Worm (Caenorhabditis elegans) whole organism, L4 larva: ENCODE data around the gene fut-3.
A peak's percentile ranks its signal among the peaks of the same experiment; 100 is the strongest.

Source experiments
- F49E8.2 ChIP-seq: sonication (generic microtip); optimal IDR thresholded peaks from 2 replicates; lab custom pipeline; 2016; ENCODE audit warnings: missing compliant biosample characterization, mild to moderate bottlenecking, missing genetic modification characterization, borderline replicate concordance
- T26A8.4 ChIP-seq: fragments of 200-800 bp; sonication (Bioruptor generic); IDR thresholded peaks from 2 replicates; pipeline ENCODE4 v1.3.6; 2022; ENCODE audit warnings: missing genetic modification characterization, missing compliant biosample characterization
- Y75B8A.6 ChIP-seq: fragments of 200-800 bp; sonication (Bioruptor generic); IDR thresholded peaks from 2 replicates; pipeline ENCODE4 v1.3.6; 2022; ENCODE audit warnings: missing genetic modification reagents, missing genetic modification characterization, missing compliant biosample characterization
- aha-1 ChIP-seq: fragments of 150-350 bp; peaks from one replicate; lab custom pipeline; 2014; ENCODE audit warnings: missing biosample characterization, missing genetic modification characterization
- ceh-28 ChIP-seq: fragments of 150-350 bp; optimal IDR thresholded peaks from 2 replicates; lab custom pipeline; 2014; ENCODE audit warnings: missing biosample characterization, missing genetic modification reagents, missing genetic modification characterization
- ceh-82 ChIP-seq: sonication (generic microtip); optimal IDR thresholded peaks from 2 replicates; lab custom pipeline; 2017; ENCODE audit warnings: missing biosample characterization, missing genetic modification characterization
- daf-12 ChIP-seq: fragments of 150-350 bp; optimal IDR thresholded peaks from 2 replicates; lab custom pipeline; 2014; ENCODE audit warnings: missing biosample characterization, missing genetic modification reagents, missing genetic modification characterization
- daf-16 ChIP-seq, 3 experiments: sonication (generic microtip); optimal IDR thresholded peaks; 2 replicates each; lab custom pipeline; 2016 to 2017; ENCODE audit warnings: missing genetic modification characterization in 3 of 3, missing genetic modification reagents in 3 of 3, mild to moderate bottlenecking in 2 of 3, missing compliant biosample characterization in 2 of 3, missing biosample characterization in 1 of 3, moderate library complexity in 1 of 3
- egl-43 ChIP-seq: fragments of 200-800 bp; sonication (Bioruptor generic); IDR thresholded peaks from 2 replicates; pipeline ENCODE4 v1.3.6; 2022; ENCODE audit warnings: missing genetic modification reagents, missing genetic modification characterization, missing compliant biosample characterization
- gei-8 ChIP-seq: fragments of 200-800 bp; sonication (Bioruptor generic); optimal IDR thresholded peaks from 2 replicates; lab custom pipeline; 2018; ENCODE audit warnings: mild to moderate bottlenecking, missing genetic modification characterization, missing compliant biosample characterization
- hmg-1.1 ChIP-seq: fragments of 200-800 bp; sonication (Bioruptor generic); IDR thresholded peaks from 2 replicates; pipeline ENCODE4 v1.3.6; 2022; ENCODE audit warnings: missing genetic modification reagents, missing genetic modification characterization, missing compliant biosample characterization
- jun-1 ChIP-seq: fragments of 150-350 bp; optimal IDR thresholded peaks from 2 replicates; lab custom pipeline; 2014; ENCODE audit warnings: missing biosample characterization, missing genetic modification reagents, missing genetic modification characterization
- lim-7 ChIP-seq: fragments of 200-800 bp; sonication (Bioruptor generic); IDR thresholded peaks from 2 replicates; pipeline ENCODE4 v1.3.6; 2022; ENCODE audit warnings: missing genetic modification characterization, missing compliant biosample characterization
- lin-1 ChIP-seq: fragments of 200-800 bp; sonication (Bioruptor generic); IDR thresholded peaks from 2 replicates; pipeline ENCODE4 v1.3.6; 2022; ENCODE audit warnings: missing genetic modification reagents, missing genetic modification characterization, missing compliant biosample characterization
- lin-15B ChIP-seq: fragments of 150-350 bp; sonication (generic microtip); optimal IDR thresholded peaks from 3 replicates; lab custom pipeline; 2014; ENCODE audit warnings: missing biosample characterization, missing genetic modification characterization
- lin-29 ChIP-seq: fragments of 200-800 bp; sonication (Bioruptor generic); IDR thresholded peaks from 2 replicates; pipeline ENCODE4 v1.3.6; 2022; ENCODE audit warnings: missing genetic modification reagents, missing genetic modification characterization, missing compliant biosample characterization
- lin-38 ChIP-seq: fragments of 200-800 bp; sonication (Bioruptor generic); IDR thresholded peaks from 2 replicates; pipeline ENCODE4 v1.3.6; 2022; ENCODE audit warnings: missing genetic modification reagents, missing genetic modification characterization, missing compliant biosample characterization
- lsy-2 ChIP-seq, 2 experiments: fragments of 150-350 bp in 1 of 2; sonication (generic microtip) in 1 of 2; optimal IDR thresholded peaks; 2 replicates each; lab custom pipeline; 2014 to 2017; ENCODE audit warnings: missing biosample characterization in 2 of 2, missing genetic modification characterization in 2 of 2
- mdl-1 ChIP-seq, 2 experiments: fragments of 150-350 bp in 1 of 2; sonication (generic microtip) in 1 of 2; optimal IDR thresholded peaks; 2 replicates each; lab custom pipeline; 2014 to 2017; ENCODE audit warnings: missing biosample characterization in 2 of 2, missing genetic modification characterization in 2 of 2
- nhr-11 ChIP-seq: fragments of 150-350 bp; optimal IDR thresholded peaks from 2 replicates; lab custom pipeline; 2014; ENCODE audit warnings: missing biosample characterization, missing genetic modification characterization
- nhr-25 ChIP-seq: sonication (generic microtip); optimal IDR thresholded peaks from 2 replicates; lab custom pipeline; 2017; ENCODE audit warnings: missing genetic modification characterization, mild to moderate bottlenecking, missing compliant biosample characterization, antibody characterized with exemption, moderate library complexity, borderline replicate concordance; ENCODE audit not compliant: insufficient read depth
- nhr-42 ChIP-seq: fragments of 200-800 bp; sonication (Bioruptor generic); IDR thresholded peaks from 2 replicates; pipeline ENCODE4 v1.3.6; 2022; ENCODE audit warnings: missing genetic modification characterization, missing compliant biosample characterization
- nhr-77 ChIP-seq: fragments of 150-350 bp; optimal IDR thresholded peaks from 2 replicates; lab custom pipeline; 2014; ENCODE audit warnings: missing biosample characterization, missing genetic modification characterization
- pha-4 ChIP-seq, 2 experiments: fragments of 150-350 bp in 1 of 2; fragments of 200-800 bp in 1 of 2; sonication (Bioruptor generic) in 1 of 2; IDR thresholded peaks in 1 of 2; optimal IDR thresholded peaks in 1 of 2; 2 replicates each; pipeline versions ENCODE4 v1.3.6 to Lab custom; 2014 to 2022; ENCODE audit warnings: missing genetic modification characterization in 2 of 2, missing genetic modification reagents in 2 of 2, missing biosample characterization in 1 of 2, missing compliant biosample characterization in 1 of 2
- saeg-2 ChIP-seq: fragments of 200-800 bp; sonication (Bioruptor generic); IDR thresholded peaks from 2 replicates; pipeline ENCODE4 v1.3.6; 2022; ENCODE audit warnings: missing genetic modification reagents, missing genetic modification characterization, missing compliant biosample characterization
- sdz-12 ChIP-seq: fragments of 200-800 bp; sonication (Bioruptor generic); optimal IDR thresholded peaks from 2 replicates; lab custom pipeline; 2018; ENCODE audit warnings: mild to moderate bottlenecking, missing genetic modification characterization, missing compliant biosample characterization
- set-16 ChIP-seq: fragments of 200-800 bp; sonication (Bioruptor generic); IDR thresholded peaks from 2 replicates; pipeline ENCODE4 v1.3.6; 2022; ENCODE audit warnings: missing genetic modification reagents, missing genetic modification characterization, missing compliant biosample characterization
- tra-1 ChIP-seq: fragments of 200-800 bp; sonication (Bioruptor generic); IDR thresholded peaks from 2 replicates; pipeline ENCODE4 v1.3.6; 2022; ENCODE audit warnings: missing genetic modification reagents, missing genetic modification characterization, missing compliant biosample characterization
- unc-130 ChIP-seq: sonication (generic microtip); optimal IDR thresholded peaks from 2 replicates; lab custom pipeline; 2016; ENCODE audit warnings: missing genetic modification reagents, missing genetic modification characterization, missing compliant biosample characterization
- unc-39 ChIP-seq: sonication (generic microtip); optimal IDR thresholded peaks from 2 replicates; lab custom pipeline; 2017; ENCODE audit warnings: missing biosample characterization, missing genetic modification characterization
- unc-62 ChIP-seq, 3 experiments: fragments of 150-350 bp in 1 of 3; sonication (generic microtip); optimal IDR thresholded peaks in 2 of 3; peaks in 1 of 3; 1 replicate in 1 of 3; 2 replicates in 2 of 3; lab custom pipeline; 2014 to 2017; ENCODE audit warnings: missing biosample characterization in 3 of 3, missing genetic modification characterization in 3 of 3, missing genetic modification reagents in 3 of 3, missing genotype in 1 of 3
- zag-1 ChIP-seq: fragments of 150-350 bp; optimal IDR thresholded peaks from 2 replicates; lab custom pipeline; 2014; ENCODE audit warnings: missing biosample characterization, missing genetic modification characterization
- ztf-7 ChIP-seq: fragments of 150-350 bp; optimal IDR thresholded peaks from 2 replicates; lab custom pipeline; 2014; ENCODE audit warnings: missing biosample characterization, missing genetic modification characterization

The fut-3 gene

DNA sequence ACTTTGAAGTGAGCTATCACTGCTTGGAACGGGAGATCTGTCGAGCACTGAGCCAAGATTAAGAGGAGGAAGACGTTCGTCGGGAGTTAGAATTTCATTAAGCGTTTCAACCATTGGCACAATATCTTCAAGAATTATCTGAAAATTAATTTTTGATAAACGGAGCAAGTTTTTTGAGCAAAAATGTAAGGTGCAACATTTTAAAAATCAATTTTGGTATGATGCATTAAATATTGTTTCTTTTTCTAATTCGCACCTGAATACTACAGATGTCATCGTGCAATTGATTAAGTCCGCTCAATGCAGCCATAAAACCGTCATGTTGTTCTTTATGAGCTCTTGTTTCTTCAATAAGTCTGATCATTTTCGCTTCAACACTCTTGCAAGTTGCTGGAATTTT is 11.3 kb downstream of the fut-3 start, which contains the start of gene ddl-1:
Gene ddl-1 (minus strand): TSS at position 101 of the 400 bp plus-strand sequence.
- TF ChIP-seq lin-38 (GFP tag; lab: Robert Waterston, UW) (no peak), unc-62 (GFP tag; optimal IDR thresholded peaks at IDR 0.05 in 1 of 2; lab: Kevin White, UChicago) (no peak), unc-62 (tag; optimal IDR thresholded peaks at IDR 0.05; lab: Kevin White, UChicago) (no peak), ceh-28 (tag; lab: Kevin White, UChicago) (no peak), ceh-82 (tag; lab: Kevin White, UChicago) (no peak), nhr-25 (no peak), lsy-2 (tag; optimal IDR thresholded peaks at IDR 0.05; lab: Kevin White, UChicago) (no peak), nhr-42 (GFP tag; lab: Robert Waterston, UW) (no peak), saeg-2 (no peak), daf-12 (no peak), T26A8.4 (no peak), daf-16 (GFP tag; optimal IDR thresholded peaks at IDR 0.05; lab: Kevin White, UChicago) (no peak), daf-16 (tag; optimal IDR thresholded peaks at IDR 0.05; lab: Kevin White, UChicago) (no peak), lin-15B (no peak), F49E8.2 (tag; lab: Kevin White, UChicago) (no peak), lin-1 (no peak), ztf-7 (tag; lab: Kevin White, UChicago) (no peak), unc-39 (no peak), lim-7 (GFP tag; lab: Robert Waterston, UW) (no peak), hmg-1.1 (GFP tag; lab: Robert Waterston, UW) (no peak), lin-29 (no peak), Y75B8A.6 (GFP tag; lab: Robert Waterston, UW) (no peak)

DNA sequence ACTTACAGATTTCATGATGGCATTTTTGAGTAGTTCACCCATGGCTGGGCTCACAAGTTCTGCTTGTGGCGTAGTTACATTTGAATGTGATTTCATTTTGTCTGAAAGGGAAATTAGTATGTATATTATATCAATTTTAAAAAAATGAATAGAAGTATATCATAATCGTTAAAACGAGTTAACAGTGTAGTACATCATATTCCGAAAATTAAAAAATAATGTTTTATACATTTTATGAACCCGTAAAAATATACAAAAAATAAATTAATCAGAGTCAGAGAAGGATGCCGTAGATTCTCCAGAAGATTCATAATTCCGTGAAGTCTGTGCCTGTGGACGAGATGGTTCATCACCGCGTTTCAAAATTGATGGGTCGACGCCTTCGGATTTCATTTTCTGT is 12.6 kb downstream of the fut-3 start, which contains the start of gene F59E12.9:
Gene F59E12.9 (minus strand): TSS at position 101 of the 400 bp plus-strand sequence.
- TF ChIP-seq mdl-1 (tag; optimal IDR thresholded peaks at IDR 0.05; lab: Kevin White, UChicago) (no peak), zag-1 (tag; lab: Kevin White, UChicago) (no peak), tra-1 (GFP tag; lab: Robert Waterston, UW) (no peak), gei-8 (GFP tag; lab: Kevin White, UChicago) (no peak), egl-43 (GFP tag; lab: Robert Waterston, UW) (no peak), pha-4 (GFP tag; IDR thresholded peaks at IDR 0.05; lab: Robert Waterston, UW) (no peak), pha-4 (tag; optimal IDR thresholded peaks at IDR 0.05; lab: Kevin White, UChicago) (no peak), jun-1 (tag; lab: Kevin White, UChicago) (no peak), unc-39 (no peak), set-16 (GFP tag; lab: Robert Waterston, UW) (no peak), nhr-77 (tag; lab: Kevin White, UChicago) (no peak), ceh-28 (tag; lab: Kevin White, UChicago) (no peak), hmg-1.1 (GFP tag; lab: Robert Waterston, UW) (no peak), nhr-11 (no peak)

- TF ChIP-seq unc-130 (GFP tag; lab: Kevin White, UChicago) (no peak), gei-8 (GFP tag; lab: Kevin White, UChicago) (no peak), set-16 (GFP tag; lab: Robert Waterston, UW) (0 out of 2 replicates have a peak, but pooled peaks have one; percentile 16), aha-1 (tag; lab: Kevin White, UChicago) (peak; percentile 95)
These were observed 17.5 kb downstream of the fut-3 start for ce11 chrII:5642110-5642509.

DNA sequence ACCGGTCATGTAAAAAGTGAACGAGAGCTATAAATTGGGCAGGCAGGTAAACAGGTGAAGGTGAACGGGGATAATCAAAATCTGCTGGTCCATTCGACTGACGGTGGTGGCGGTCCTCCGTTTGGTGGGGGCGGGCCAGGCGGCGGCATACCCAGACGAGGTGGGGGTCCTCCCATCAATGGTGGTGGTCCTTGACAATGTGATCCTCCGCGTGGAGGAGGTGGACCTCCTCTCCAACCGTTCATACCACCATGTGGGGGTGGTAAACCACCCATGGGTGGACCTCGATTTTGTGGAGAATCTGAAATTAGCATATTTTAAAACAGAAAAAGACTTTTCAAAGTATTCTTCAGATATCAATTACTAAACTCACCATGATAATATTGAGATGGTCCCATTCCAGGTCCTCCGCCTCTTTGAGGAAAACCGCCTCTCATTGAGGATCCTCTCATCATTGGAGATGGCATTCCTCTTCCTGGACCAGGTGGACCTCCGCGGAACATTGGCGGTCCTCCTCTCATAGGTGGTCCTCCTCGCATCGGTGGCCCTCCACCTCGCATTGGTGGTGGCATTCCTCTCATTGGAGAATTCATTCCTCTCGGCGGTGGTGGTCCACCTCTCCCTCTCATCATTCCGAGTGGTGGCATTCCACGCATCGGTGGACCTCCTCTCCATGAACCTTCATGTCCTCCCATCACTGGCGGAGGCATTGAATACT is 19.1 kb downstream of the fut-3 start:
- TF ChIP-seq lsy-2 (tag; optimal IDR thresholded peaks at IDR 0.05; lab: Kevin White, UChicago) (no peak), sdz-12 (GFP tag; lab: Kevin White, UChicago) (no peak), nhr-42 (GFP tag; lab: Robert Waterston, UW) (no peak), set-16 (GFP tag; lab: Robert Waterston, UW) (peak; percentile 69; the same call in 1 of the 2 replicates)
- TF ChIP-seq, all 104 proteins: peak for 1
